Fruit fly (Drosophila melanogaster): ENCODE data around the gene CG11286.

CG11286 gene

DNA sequence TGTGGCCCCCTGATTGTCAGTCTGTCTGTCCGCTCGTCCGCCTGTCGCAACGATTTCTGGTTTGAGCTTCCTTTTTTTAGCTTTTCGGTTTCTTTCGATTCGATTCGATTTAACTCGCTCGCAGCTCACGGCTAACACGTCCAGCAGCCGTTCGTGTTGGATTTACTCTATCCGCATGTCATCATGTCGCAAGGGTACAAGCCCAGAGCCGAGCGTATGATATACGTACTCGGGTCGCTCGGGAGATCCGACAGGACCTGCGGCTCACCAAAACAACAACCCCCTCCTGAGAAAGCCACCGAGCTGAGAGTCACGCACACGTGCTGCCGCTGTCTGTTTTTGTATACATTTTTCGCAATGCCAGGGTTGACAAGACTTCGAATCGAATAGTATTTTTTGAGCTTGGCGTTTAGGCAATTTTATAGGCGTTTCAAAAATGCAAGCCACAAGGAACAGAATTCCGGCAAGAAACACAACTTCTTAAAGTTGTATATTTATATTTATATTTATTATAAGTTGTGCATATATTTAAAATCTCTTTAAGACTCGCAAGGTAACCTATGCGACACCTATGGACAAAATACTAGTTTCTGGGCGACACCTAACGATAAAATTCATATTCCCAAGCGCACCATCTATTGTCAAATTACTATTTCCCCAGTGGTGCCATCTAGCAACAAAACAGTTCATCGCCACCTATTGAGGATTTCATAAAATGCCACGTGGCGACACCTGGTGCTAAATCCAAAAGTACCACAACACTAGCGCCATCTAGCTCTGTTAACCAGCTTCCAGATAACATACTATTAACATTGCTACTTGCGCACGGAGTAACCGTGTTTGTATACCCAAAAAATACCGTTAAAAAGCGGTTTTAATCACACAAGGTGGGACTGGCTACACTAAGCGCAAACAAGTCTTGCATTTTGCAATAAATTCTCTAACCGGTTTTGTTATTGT lies 38.4 kb upstream of the CG11286 start, which contains the start of the genes CG2993 and sgll (continued):
- TF ChIP-seq CG8281 (tag; optimal IDR thresholded peaks at IDR 0.05) (peak; percentile 42), CG9817 (tag; optimal IDR thresholded peaks at IDR 0.05) (peak; percentile 94), Opbp (GFP tag; IDR thresholded peaks at IDR 0.05; ENCODE audit: partially characterized antibody) (peak; percentile 80), prd (optimal IDR thresholded peaks at IDR 0.05) (no peak), prd (GFP tag; IDR thresholded peaks at IDR 0.05) (peak; percentile 95), CG17829 (tag; optimal IDR thresholded peaks at IDR 0.05) (peak; percentile 92), CG4404 (GFP tag; IDR thresholded peaks at IDR 0.05) (peak; percentile 81), Usf (GFP tag; optimal IDR thresholded peaks at IDR 0.05) (peak; percentile 82), CG16779 (GFP tag; IDR thresholded peaks at IDR 0.05) (peak; percentile 90), odd (GFP tag; optimal IDR thresholded peaks at IDR 0.05) (peak; percentile 41), CG12744 (GFP tag; optimal IDR thresholded peaks at IDR 0.05) (peak; percentile 88), sc (optimal IDR thresholded peaks at IDR 0.05) (no peak), sc (GFP tag; optimal IDR thresholded peaks at IDR 0.05) (peak; percentile 85), CG8089 (GFP tag; optimal IDR thresholded peaks at IDR 0.05) (peak; percentile 95), CG7357 (GFP tag; IDR thresholded peaks at IDR 0.05) (peak; percentile 80), CG10543 (GFP tag; optimal IDR thresholded peaks at IDR 0.05) (peak; percentile 74), CG12071 (GFP tag; optimal IDR thresholded peaks at IDR 0.05) (peak; percentile 49), Chrac-16 (GFP tag; optimal IDR thresholded peaks at IDR 0.05) (peak; percentile 98), CG4854 (GFP tag; optimal IDR thresholded peaks at IDR 0.05) (peak; percentile 85), bsh (GFP tag; optimal IDR thresholded peaks at IDR 0.05) (peak in 1 of 2 experiments; percentile 87), Atf3 (GFP tag; optimal IDR thresholded peaks at IDR 0.05) (peak; percentile 91), lilli (GFP tag; optimal IDR thresholded peaks at IDR 0.05) (peak; percentile 93), CG10209 (GFP tag; optimal IDR thresholded peaks at IDR 0.05) (peak; percentile 91), CG1603 (tag; optimal IDR thresholded peaks at IDR 0.05) (peak; percentile 95), CG9932 (GFP tag; IDR thresholded peaks at IDR 0.05) (peak; percentile 96), Hand (GFP tag; optimal IDR thresholded peaks at IDR 0.05) (no peak), Dp (GFP tag; optimal IDR thresholded peaks at IDR 0.05) (peak; percentile 25), Oli (tag; optimal IDR thresholded peaks at IDR 0.05) (peak; percentile 81), amos (GFP tag; IDR thresholded peaks at IDR 0.05; ENCODE audit: partially characterized antibody) (peak; percentile 54), CG7987 (GFP tag; optimal IDR thresholded peaks at IDR 0.05) (peak; percentile 88), Jarid2 (GFP tag; optimal IDR thresholded peaks at IDR 0.05) (peak; percentile 46), CG13123 (GFP tag; optimal IDR thresholded peaks at IDR 0.05) (peak; percentile 83), vfl (GFP tag; optimal IDR thresholded peaks at IDR 0.05) (peak; percentile 51), HLH4C (GFP tag; IDR thresholded peaks at IDR 0.05; ENCODE audit: partially characterized antibody) (no peak), Dbx (GFP tag; IDR thresholded peaks at IDR 0.05) (peak; percentile 96), tin (GFP tag; optimal IDR thresholded peaks at IDR 0.05) (peak; percentile 97), E2f1 (GFP tag; IDR thresholded peaks at IDR 0.05) (peak; percentile 94), gem (tag; optimal IDR thresholded peaks at IDR 0.05) (peak; percentile 89), ewg (GFP tag; optimal IDR thresholded peaks at IDR 0.05) (peak; percentile 84), Fer2 (tag; optimal IDR thresholded peaks at IDR 0.05) (peak; percentile 71), CG17912 (GFP tag; optimal IDR thresholded peaks at IDR 0.05) (peak; percentile 97), ems (GFP tag; optimal IDR thresholded peaks at IDR 0.05) (peak; percentile 84), Lhr (GFP tag; optimal IDR thresholded peaks at IDR 0.05) (peak; percentile 99), GATAe (GFP tag; conservative IDR thresholded peaks at IDR 0.05) (peak; percentile 45; the same call in 1 of the 2 replicates), Atf-2 (GFP tag; optimal IDR thresholded peaks at IDR 0.05) (peak; percentile 95), danr (GFP tag; IDR thresholded peaks at IDR 0.05) (peak; percentile 71), Hr3 (GFP tag; optimal IDR thresholded peaks at IDR 0.05) (peak; percentile 95), Sin3A (optimal IDR thresholded peaks at IDR 0.05) (no peak)

All from whole organism, embryonic.